ENCODE assay signal across 1 fruit fly cellular context in genomic region chr3R:24226744-24227143, dm6.
A peak's percentile ranks its signal among the peaks of the same experiment; 100 is the strongest.
TF ChIP-seq lines count a peak whose summit lies in the region.

Gene Spps (minus strand): TSS chr3R:24226934.
Gene CG13609 (plus strand): TSS chr3R:24227023.

TF ChIP-seq in whole organism, embryonic, 481 proteins besides CTCF, POLR2A, EP300 and RAD21 (continued from another document):
- TF ChIP-seq vnd (GFP tag; IDR thresholded peaks at IDR 0.05; lab: Robert Waterston, UW; ENCODE audit: partially characterized antibody), result peak; percentile 86
- TF ChIP-seq CG4820 (GFP tag; optimal IDR thresholded peaks at IDR 0.05; lab: Kevin White, UChicago), result no peak
- no peak for TF ChIP-seq Xbp1 (GFP tag; optimal IDR thresholded peaks at IDR 0.05; lab: Kevin White, UChicago)
- TF ChIP-seq chif (GFP tag; optimal IDR thresholded peaks at IDR 0.05; lab: Kevin White, UChicago), result no peak
- no peak for TF ChIP-seq gt (GFP tag; IDR thresholded peaks at IDR 0.05; lab: Robert Waterston, UW)
- TF ChIP-seq lov (optimal IDR thresholded peaks at IDR 0.05; lab: Kevin White, UChicago), result no peak
- no peak for TF ChIP-seq lov (GFP tag; IDR thresholded peaks at IDR 0.05; lab: Robert Waterston, UW)
- peak; percentile 65 for TF ChIP-seq grn (GFP tag; optimal IDR thresholded peaks at IDR 0.05; lab: Kevin White, UChicago)
- TF ChIP-seq tap (tag; optimal IDR thresholded peaks at IDR 0.05; lab: Kevin White, UChicago), result no peak
- TF ChIP-seq p53 (GFP tag; optimal IDR thresholded peaks at IDR 0.05; lab: Kevin White, UChicago), result no peak
- peak; percentile 92 for TF ChIP-seq sna (GFP tag; IDR thresholded peaks at IDR 0.05; lab: Robert Waterston, UW; ENCODE audit: partially characterized antibody)
- no peak for TF ChIP-seq Awh (GFP tag; IDR thresholded peaks at IDR 0.05; lab: Robert Waterston, UW)
- TF ChIP-seq bsh (GFP tag; optimal IDR thresholded peaks at IDR 0.05; lab: Kevin White, UChicago), result peak in 1 of 2 experiments; percentile 13
- no peak for TF ChIP-seq bab2 (GFP tag; optimal IDR thresholded peaks at IDR 0.05; lab: Kevin White, UChicago)
- TF ChIP-seq ato (GFP tag; IDR thresholded peaks at IDR 0.05; lab: Robert Waterston, UW; ENCODE audit: partially characterized antibody), result peak; percentile 99
- peak; percentile 33 for TF ChIP-seq caup (GFP tag; optimal IDR thresholded peaks at IDR 0.05; lab: Kevin White, UChicago; ENCODE audit: severe bottlenecking)
- TF ChIP-seq GATAe (GFP tag; conservative IDR thresholded peaks at IDR 0.05; lab: Robert Waterston, UW), result peak; percentile 12; the same call in 1 of the 2 replicates
- TF ChIP-seq inv (GFP tag; IDR thresholded peaks at IDR 0.05; lab: Robert Waterston, UW; ENCODE audit: partially characterized antibody), result peak; percentile 93
- TF ChIP-seq NFAT (GFP tag; IDR thresholded peaks at IDR 0.05; lab: Robert Waterston, UW), result no peak
- no peak for TF ChIP-seq Gug (GFP tag; IDR thresholded peaks at IDR 0.05; lab: Robert Waterston, UW)
- no peak for TF ChIP-seq CG8089 (GFP tag; optimal IDR thresholded peaks at IDR 0.05; lab: Kevin White, UChicago)
- peak; percentile 22 for TF ChIP-seq her (GFP tag; optimal IDR thresholded peaks at IDR 0.05; lab: Kevin White, UChicago)
- no peak for TF ChIP-seq btn (GFP tag; optimal IDR thresholded peaks at IDR 0.05; lab: Kevin White, UChicago)
- no peak for TF ChIP-seq dan (GFP tag; IDR thresholded peaks at IDR 0.05; lab: Robert Waterston, UW)
- peak in 1 of 2 experiments; percentile 1 for TF ChIP-seq crp (GFP tag; optimal IDR thresholded peaks at IDR 0.05; lab: Kevin White, UChicago)
- peak; percentile 71 for TF ChIP-seq HmgZ (tag; optimal IDR thresholded peaks at IDR 0.05; lab: Kevin White, UChicago)
- TF ChIP-seq CG6854 (GFP tag; optimal IDR thresholded peaks at IDR 0.05; lab: Kevin White, UChicago), result no peak
- TF ChIP-seq CoRest (tag; optimal IDR thresholded peaks at IDR 0.05; lab: Kevin White, UChicago), result peak; percentile 24
- TF ChIP-seq YL-1 (GFP tag; optimal IDR thresholded peaks at IDR 0.05; lab: Kevin White, UChicago), result peak; percentile 89
- TF ChIP-seq CG32772 (GFP tag; IDR thresholded peaks at IDR 0.05; lab: Robert Waterston, UW), result no peak
- TF ChIP-seq Hr51 (GFP tag; optimal IDR thresholded peaks at IDR 0.05; lab: Kevin White, UChicago), result no peak
- TF ChIP-seq CG2678 (tag; optimal IDR thresholded peaks at IDR 0.05; lab: Kevin White, UChicago), result no peak
- TF ChIP-seq CG7357 (GFP tag; IDR thresholded peaks at IDR 0.05; lab: Robert Waterston, UW), result no peak
- TF ChIP-seq zfh1 (GFP tag; IDR thresholded peaks at IDR 0.05; lab: Robert Waterston, UW), result peak; percentile 50; the same call in 1 of the 3 replicates
- TF ChIP-seq Deaf1 (tag; optimal IDR thresholded peaks at IDR 0.05; lab: Kevin White, UChicago), result no peak
- no peak for TF ChIP-seq Gsc (GFP tag; IDR thresholded peaks at IDR 0.05; lab: Robert Waterston, UW)
- TF ChIP-seq ab (GFP tag; optimal IDR thresholded peaks at IDR 0.05; lab: Kevin White, UChicago), result no peak
- no peak for TF ChIP-seq ttk (GFP tag; IDR thresholded peaks at IDR 0.05; lab: Robert Waterston, UW)
- peak; percentile 78 for TF ChIP-seq Ets65A (GFP tag; lab: Kevin White, UChicago)
- TF ChIP-seq Asciz (GFP tag; optimal IDR thresholded peaks at IDR 0.05; lab: Kevin White, UChicago), result no peak
- TF ChIP-seq Doc3 (GFP tag; IDR thresholded peaks at IDR 0.05; lab: Robert Waterston, UW; ENCODE audit: partially characterized antibody), result peak; percentile 83
- no peak for TF ChIP-seq CG16863 (GFP tag; optimal IDR thresholded peaks at IDR 0.05; lab: Kevin White, UChicago)
- TF ChIP-seq CG9215 (GFP tag; IDR thresholded peaks at IDR 0.05; lab: Robert Waterston, UW), result no peak
- TF ChIP-seq lmd (GFP tag; IDR thresholded peaks at IDR 0.05; lab: Robert Waterston, UW), result no peak
- no peak for TF ChIP-seq CG15696 (tag; optimal IDR thresholded peaks at IDR 0.05; lab: Kevin White, UChicago)
- no peak for TF ChIP-seq CG7372 (GFP tag; IDR thresholded peaks at IDR 0.05; lab: Robert Waterston, UW)
- TF ChIP-seq pita (GFP tag; optimal IDR thresholded peaks at IDR 0.05; lab: Kevin White, UChicago), result no peak
- no peak for TF ChIP-seq BtbVII (GFP tag; optimal IDR thresholded peaks at IDR 0.05; lab: Kevin White, UChicago)
- TF ChIP-seq BEAF-32 (GFP tag; optimal IDR thresholded peaks at IDR 0.05; lab: Kevin White, UChicago), result peak; percentile 92
- no peak for TF ChIP-seq klu (GFP tag; IDR thresholded peaks at IDR 0.05; lab: Robert Waterston, UW)
- TF ChIP-seq CG5180 (GFP tag; optimal IDR thresholded peaks at IDR 0.05; lab: Kevin White, UChicago), result no peak
- TF ChIP-seq CG4404 (GFP tag; IDR thresholded peaks at IDR 0.05; lab: Robert Waterston, UW), result no peak
- TF ChIP-seq fu2 (GFP tag; optimal IDR thresholded peaks at IDR 0.05; lab: Kevin White, UChicago), result no peak
- TF ChIP-seq Hmx (GFP tag; optimal IDR thresholded peaks at IDR 0.05; lab: Kevin White, UChicago), result no peak
- no peak for TF ChIP-seq CG15269 (tag; optimal IDR thresholded peaks at IDR 0.05; lab: Kevin White, UChicago)
- TF ChIP-seq CG4360 (GFP tag; IDR thresholded peaks at IDR 0.05; lab: Robert Waterston, UW), result no peak
- no peak for TF ChIP-seq CG12744 (GFP tag; optimal IDR thresholded peaks at IDR 0.05; lab: Kevin White, UChicago)
- no peak for TF ChIP-seq CG6765 (GFP tag; optimal IDR thresholded peaks at IDR 0.05; lab: Kevin White, UChicago)
- TF ChIP-seq CG16813 (GFP tag; IDR thresholded peaks at IDR 0.05; lab: Robert Waterston, UW; ENCODE audit: partially characterized antibody), result peak; percentile 95
- TF ChIP-seq CG1529 (GFP tag; optimal IDR thresholded peaks at IDR 0.05; lab: Kevin White, UChicago), result no peak
- TF ChIP-seq ATbp (GFP tag; optimal IDR thresholded peaks at IDR 0.05; lab: Kevin White, UChicago), result no peak
- no peak for TF ChIP-seq CG18011 (GFP tag; optimal IDR thresholded peaks at IDR 0.05; lab: Kevin White, UChicago)
- TF ChIP-seq Dbx (GFP tag; IDR thresholded peaks at IDR 0.05; lab: Robert Waterston, UW), result 0 out of 3 replicates have a peak, but pooled peaks have one; percentile 53
- no peak for TF ChIP-seq fru (optimal IDR thresholded peaks at IDR 0.05; lab: Kevin White, UChicago)
- peak; percentile 11 for TF ChIP-seq ewg (GFP tag; optimal IDR thresholded peaks at IDR 0.05; lab: Kevin White, UChicago)
- peak; percentile 27 for TF ChIP-seq NfI (GFP tag; optimal IDR thresholded peaks at IDR 0.05; lab: Kevin White, UChicago)
- no peak for TF ChIP-seq Optix (GFP tag; IDR thresholded peaks at IDR 0.05; lab: Robert Waterston, UW)
- no peak for TF ChIP-seq CG11398 (GFP tag; optimal IDR thresholded peaks at IDR 0.05; lab: Kevin White, UChicago)
- 0 out of 2 replicates have a peak, but pooled peaks have one; percentile 5 for TF ChIP-seq CG14441 (GFP tag; IDR thresholded peaks at IDR 0.05; lab: Robert Waterston, UW)
- no peak for TF ChIP-seq CG8359 (GFP tag; optimal IDR thresholded peaks at IDR 0.05; lab: Kevin White, UChicago; ENCODE audit: borderline replicate concordance)
- no peak for TF ChIP-seq CG4854 (GFP tag; optimal IDR thresholded peaks at IDR 0.05; lab: Kevin White, UChicago)
- 0 out of 2 replicates have a peak, but pooled peaks have one; percentile 27 for TF ChIP-seq CG32532 (GFP tag; IDR thresholded peaks at IDR 0.05; lab: Robert Waterston, UW)
- peak; percentile 96 for TF ChIP-seq mld (GFP tag; IDR thresholded peaks at IDR 0.05; lab: Robert Waterston, UW; ENCODE audit: partially characterized antibody)
- no peak for TF ChIP-seq Camta (GFP tag; optimal IDR thresholded peaks at IDR 0.05; lab: Kevin White, UChicago)
- TF ChIP-seq salm (tag; optimal IDR thresholded peaks at IDR 0.05; lab: Kevin White, UChicago), result no peak
- TF ChIP-seq CG30403 (GFP tag; optimal IDR thresholded peaks at IDR 0.05; lab: Kevin White, UChicago), result no peak
- no peak for TF ChIP-seq sqz (GFP tag; optimal IDR thresholded peaks at IDR 0.05; lab: Kevin White, UChicago)
- no peak for TF ChIP-seq Nf-YB (GFP tag; optimal IDR thresholded peaks at IDR 0.05; lab: Kevin White, UChicago)
- no peak for TF ChIP-seq corto (GFP tag; optimal IDR thresholded peaks at IDR 0.05; lab: Kevin White, UChicago)
- TF ChIP-seq ssp (GFP tag; IDR thresholded peaks at IDR 0.05; lab: Robert Waterston, UW), result no peak
- no peak for TF ChIP-seq Kr (GFP tag; optimal IDR thresholded peaks at IDR 0.05; lab: Kevin White, UChicago)
- peak; percentile 88 for TF ChIP-seq stwl (tag; optimal IDR thresholded peaks at IDR 0.05; lab: Kevin White, UChicago)
- TF ChIP-seq Usf (GFP tag; optimal IDR thresholded peaks at IDR 0.05; lab: Kevin White, UChicago), result no peak
- TF ChIP-seq lbe (GFP tag; optimal IDR thresholded peaks at IDR 0.05; lab: Kevin White, UChicago), result no peak
- no peak for TF ChIP-seq aop (GFP tag; IDR thresholded peaks at IDR 0.05; lab: Robert Waterston, UW)
- TF ChIP-seq nerfin-1 (tag; optimal IDR thresholded peaks at IDR 0.05; lab: Kevin White, UChicago), result peak; percentile 53
- no peak for TF ChIP-seq yki (optimal IDR thresholded peaks at IDR 0.05; lab: Kevin White, UChicago)
- TF ChIP-seq wor (GFP tag; IDR thresholded peaks at IDR 0.05; lab: Robert Waterston, UW), result no peak
- no peak for TF ChIP-seq shn (GFP tag; optimal IDR thresholded peaks at IDR 0.05; lab: Kevin White, UChicago)
- no peak for TF ChIP-seq CG6654 (GFP tag; optimal IDR thresholded peaks at IDR 0.05; lab: Kevin White, UChicago)
- TF ChIP-seq CG5245 (GFP tag; optimal IDR thresholded peaks at IDR 0.05; lab: Kevin White, UChicago), result no peak
- TF ChIP-seq toy (GFP tag; IDR thresholded peaks at IDR 0.05; lab: Robert Waterston, UW), result no peak
- TF ChIP-seq disco-r (GFP tag; optimal IDR thresholded peaks at IDR 0.05; lab: Kevin White, UChicago), result no peak
- no peak for TF ChIP-seq CG6813 (GFP tag; optimal IDR thresholded peaks at IDR 0.05; lab: Kevin White, UChicago)
- peak; percentile 42; the same call in 1 of the 2 replicates for TF ChIP-seq slbo (GFP tag; IDR thresholded peaks at IDR 0.05; lab: Robert Waterston, UW)
- TF ChIP-seq CG1024 (GFP tag; IDR thresholded peaks at IDR 0.05; lab: Robert Waterston, UW), result no peak
- TF ChIP-seq hkb (optimal IDR thresholded peaks at IDR 0.05; lab: Kevin White, UChicago), result no peak
- TF ChIP-seq hkb (GFP tag; IDR thresholded peaks at IDR 0.05; lab: Robert Waterston, UW), result peak; percentile 19; the same call in 1 of the 2 replicates
- TF ChIP-seq Elba2 (GFP tag; optimal IDR thresholded peaks at IDR 0.05; lab: Kevin White, UChicago), result no peak
- TF ChIP-seq CG11085 (GFP tag; IDR thresholded peaks at IDR 0.05; lab: Robert Waterston, UW), result no peak
- TF ChIP-seq CG13123 (GFP tag; optimal IDR thresholded peaks at IDR 0.05; lab: Kevin White, UChicago), result no peak
- TF ChIP-seq CG15479 (GFP tag; optimal IDR thresholded peaks at IDR 0.05; lab: Kevin White, UChicago), result no peak
- TF ChIP-seq CG2120 (GFP tag; optimal IDR thresholded peaks at IDR 0.05; lab: Kevin White, UChicago), result no peak
- no peak for TF ChIP-seq az2 (GFP tag; optimal IDR thresholded peaks at IDR 0.05; lab: Kevin White, UChicago)
- no peak for TF ChIP-seq CG11723 (GFP tag; optimal IDR thresholded peaks at IDR 0.05; lab: Kevin White, UChicago)
- TF ChIP-seq peb (GFP tag; IDR thresholded peaks at IDR 0.05; lab: Robert Waterston, UW), result no peak
- no peak for TF ChIP-seq Dfd (GFP tag; optimal IDR thresholded peaks at IDR 0.05; lab: Kevin White, UChicago)
- no peak for TF ChIP-seq wek (GFP tag; optimal IDR thresholded peaks at IDR 0.05; lab: Kevin White, UChicago)
- peak; percentile 98 for TF ChIP-seq bbx (GFP tag; IDR thresholded peaks at IDR 0.05; lab: Robert Waterston, UW; ENCODE audit: partially characterized antibody)
- TF ChIP-seq NK7.1 (GFP tag; optimal IDR thresholded peaks at IDR 0.05; lab: Kevin White, UChicago), result no peak
- TF ChIP-seq pho (GFP tag; optimal IDR thresholded peaks at IDR 0.05; lab: Kevin White, UChicago), result no peak
- peak; percentile 100 for TF ChIP-seq chinmo (GFP tag; IDR thresholded peaks at IDR 0.05; lab: Robert Waterston, UW; ENCODE audit: partially characterized antibody)
- no peak for TF ChIP-seq cas (GFP tag; IDR thresholded peaks at IDR 0.05; lab: Robert Waterston, UW)
- no peak for TF ChIP-seq bowl (GFP tag; IDR thresholded peaks at IDR 0.05; lab: Robert Waterston, UW)
- TF ChIP-seq dmrt99B (tag; optimal IDR thresholded peaks at IDR 0.05; lab: Kevin White, UChicago), result no peak
- no peak for TF ChIP-seq CG14667 (GFP tag; IDR thresholded peaks at IDR 0.05; lab: Robert Waterston, UW)
- TF ChIP-seq CG15073 (GFP tag; optimal IDR thresholded peaks at IDR 0.05; lab: Kevin White, UChicago), result no peak
- peak; percentile 95 for TF ChIP-seq hbn (GFP tag; IDR thresholded peaks at IDR 0.05; lab: Robert Waterston, UW; ENCODE audit: partially characterized antibody)
- no peak for TF ChIP-seq Atf3 (GFP tag; optimal IDR thresholded peaks at IDR 0.05; lab: Kevin White, UChicago)
- no peak for TF ChIP-seq unpg (GFP tag; optimal IDR thresholded peaks at IDR 0.05; lab: Kevin White, UChicago)
- TF ChIP-seq stc (GFP tag; IDR thresholded peaks at IDR 0.05; lab: Robert Waterston, UW), result no peak
- no peak for TF ChIP-seq CG12236 (GFP tag; optimal IDR thresholded peaks at IDR 0.05; lab: Kevin White, UChicago)
